Fruit fly (Drosophila melanogaster): ENCODE measurements around the gene alpha-Est1.

DNA sequence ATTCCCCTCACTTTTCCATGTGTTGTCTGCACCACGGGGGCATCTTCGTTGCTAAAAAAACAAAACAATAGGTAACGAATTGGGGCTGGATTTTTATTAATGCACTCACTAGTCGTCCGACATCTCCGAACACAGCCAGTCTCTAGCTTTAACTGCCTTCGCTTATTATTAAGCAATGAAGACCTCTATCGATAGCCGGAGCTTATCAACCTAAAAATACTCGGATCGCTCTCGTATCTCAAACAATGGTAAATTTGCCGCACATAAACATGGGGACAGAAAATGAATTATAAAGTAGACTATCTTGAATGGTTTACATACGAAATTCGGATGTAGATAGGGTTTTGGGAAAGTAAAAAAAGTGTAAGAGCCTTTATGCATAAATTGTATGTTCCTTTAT is 10.5 kb downstream of the alpha-Est1 start, which contains the start of gene alpha-Est4:
- TF ChIP-seq Hr78 (GFP tag; optimal IDR thresholded peaks at IDR 0.05) (no peak), fru (GFP tag; optimal IDR thresholded peaks at IDR 0.05) (no peak), pan (optimal IDR thresholded peaks at IDR 0.05) (no peak), woc (GFP tag; optimal IDR thresholded peaks at IDR 0.05) (no peak), Myc (optimal IDR thresholded peaks at IDR 0.05) (no peak), rgr (GFP tag; optimal IDR thresholded peaks at IDR 0.05) (no peak), lola (GFP tag; optimal IDR thresholded peaks at IDR 0.05) (no peak), psq (GFP tag; optimal IDR thresholded peaks at IDR 0.05) (no peak)
